Fruit fly (Drosophila melanogaster) whole organism, wandering third instar larva: ENCODE measurements around the gene Sem1.
A peak's percentile ranks its signal among the peaks of the same experiment; 100 is the strongest.

Experiments used
- Abd-B ChIP-seq: fragments of >200 bp; optimal IDR thresholded peaks from 2 replicates; lab custom pipeline; 2017; ENCODE audit warnings: missing biosample characterization, missing genetic modification characterization
- CG32264 ChIP-seq: fragments of 200-800 bp; sonication (Bioruptor generic); optimal IDR thresholded peaks from 2 replicates; lab custom pipeline; 2016; ENCODE audit warnings: missing biosample characterization, missing genetic modification characterization
- CG9705 ChIP-seq: fragments of 200-800 bp; sonication (Bioruptor generic); optimal IDR thresholded peaks from 2 replicates; lab custom pipeline; 2018; ENCODE audit warnings: missing biosample characterization, mild to moderate bottlenecking, missing genetic modification characterization
- CrebA ChIP-seq: fragments of 200-800 bp; sonication (Bioruptor generic); optimal IDR thresholded peaks from 2 replicates; lab custom pipeline; 2016; ENCODE audit warnings: missing biosample characterization, mild to moderate bottlenecking, missing genetic modification characterization, borderline replicate concordance
- Dif ChIP-seq: fragments of 200-275, 200-300 bp; sonication (Bioruptor generic); optimal IDR thresholded peaks from 2 replicates; lab custom pipeline; 2018; ENCODE audit warnings: missing biosample characterization, missing genetic modification characterization; ENCODE audit not compliant: partially characterized antibody
- GATAd ChIP-seq: sonication (Bioruptor generic); optimal IDR thresholded peaks from 2 replicates; lab custom pipeline; 2016; ENCODE audit warnings: missing biosample characterization, missing genetic modification characterization
- HLH106 ChIP-seq: fragments of 200-800 bp; optimal IDR thresholded peaks from 3 replicates; lab custom pipeline; 2019; ENCODE audit warnings: missing biosample characterization, mild to moderate bottlenecking, missing genetic modification characterization, moderate library complexity
- Hnf4 ChIP-seq: fragments of 200-800 bp; sonication (Bioruptor generic); optimal IDR thresholded peaks from 2 replicates; lab custom pipeline; 2016; ENCODE audit warnings: missing biosample characterization, mild to moderate bottlenecking, missing genetic modification characterization
- Hr78 ChIP-seq: fragments of >200 bp; optimal IDR thresholded peaks from 2 replicates; lab custom pipeline; 2017; ENCODE audit warnings: missing biosample characterization, missing genetic modification characterization
- Hr83 ChIP-seq: fragments of 200-300 bp; sonication (Bioruptor generic); optimal IDR thresholded peaks from 2 replicates; lab custom pipeline; 2016; ENCODE audit warnings: missing biosample characterization, mild to moderate bottlenecking, missing genetic modification characterization, moderate library complexity; ENCODE audit not compliant: poor library complexity, severe bottlenecking
- Jra ChIP-seq: sonication (Bioruptor generic); optimal IDR thresholded peaks from 2 replicates; lab custom pipeline; 2016; ENCODE audit warnings: missing biosample characterization, missing genetic modification characterization
- Mio ChIP-seq: sonication (Bioruptor generic); optimal IDR thresholded peaks from 2 replicates; lab custom pipeline; 2016; ENCODE audit warnings: missing biosample characterization, missing genetic modification characterization
- Myc ChIP-seq: fragments of >200 bp; optimal IDR thresholded peaks from 2 replicates; lab custom pipeline; 2017
- N ChIP-seq: fragments of >200 bp; optimal IDR thresholded peaks from 2 replicates; lab custom pipeline; 2018; ENCODE audit warnings: missing biosample characterization, missing external identifiers, missing genetic modification characterization
- OdsH ChIP-seq: fragments of 200-800 bp; sonication (Bioruptor generic); optimal IDR thresholded peaks from 2 replicates; lab custom pipeline; 2016; ENCODE audit warnings: missing biosample characterization, mild to moderate bottlenecking, missing genetic modification characterization
- Rel ChIP-seq, 2 experiments: fragments of 200-800 bp; sonication (Bioruptor generic) in 1 of 2; optimal IDR thresholded peaks; 2 replicates in 1 of 2; 3 replicates in 1 of 2; lab custom pipeline; 2016 to 2019; ENCODE audit warnings: mild to moderate bottlenecking in 2 of 2, missing biosample characterization in 2 of 2, missing genetic modification characterization in 2 of 2, moderate library complexity in 1 of 2
- Sp1 ChIP-seq: fragments of 200-800 bp; sonication (Bioruptor generic); optimal IDR thresholded peaks from 3 replicates; lab custom pipeline; 2019; ENCODE audit warnings: missing biosample characterization, mild to moderate bottlenecking, missing genetic modification characterization, moderate library complexity
- Vsx2 ChIP-seq: fragments of 200-300, 225-300 bp; sonication (Bioruptor generic); optimal IDR thresholded peaks from 2 replicates; lab custom pipeline; 2018; ENCODE audit warnings: missing biosample characterization, missing genetic modification characterization; ENCODE audit not compliant: partially characterized antibody
- br ChIP-seq: fragments of 200-800 bp; sonication (Bioruptor generic); optimal IDR thresholded peaks from 2 replicates; lab custom pipeline; 2016; ENCODE audit warnings: missing biosample characterization, missing genetic modification characterization
- brk ChIP-seq: fragments of 200-800 bp; sonication (Bioruptor generic); optimal IDR thresholded peaks from 2 replicates; lab custom pipeline; 2016; ENCODE audit warnings: missing biosample characterization, mild to moderate bottlenecking, missing genetic modification characterization
- dl ChIP-seq, 2 experiments: fragments of 175-275, 200-275 bp in 1 of 2; fragments of 200-275 bp in 1 of 2; sonication (Bioruptor generic); optimal IDR thresholded peaks; lab custom pipeline; 2018; ENCODE audit warnings: mild to moderate bottlenecking in 2 of 2, missing biosample characterization in 2 of 2, missing genetic modification characterization in 2 of 2, moderate library complexity in 2 of 2; ENCODE audit not compliant: partially characterized antibody in 2 of 2, insufficient read depth in 1 of 2
- dmrt93B ChIP-seq: fragments of 200-800 bp; sonication (Bioruptor generic); optimal IDR thresholded peaks from 2 replicates; lab custom pipeline; 2018; ENCODE audit warnings: missing biosample characterization, mild to moderate bottlenecking, missing genetic modification characterization
- dsf ChIP-seq: sonication (Bioruptor generic); optimal IDR thresholded peaks from 2 replicates; lab custom pipeline; 2016; ENCODE audit warnings: missing biosample characterization, missing genetic modification characterization, borderline replicate concordance
- ey ChIP-seq: fragments of 200-800 bp; sonication (Bioruptor generic); optimal IDR thresholded peaks from 2 replicates; lab custom pipeline; 2016; ENCODE audit warnings: missing biosample characterization, missing genetic modification characterization
- foxo ChIP-seq, 2 experiments: fragments of 200-800 bp; sonication (Bioruptor generic); optimal IDR thresholded peaks; 2 replicates in 1 of 2; 3 replicates in 1 of 2; lab custom pipeline; 2016 to 2017; ENCODE audit warnings: missing biosample characterization in 2 of 2, missing genetic modification characterization in 2 of 2
- fru ChIP-seq: fragments of 200-800 bp; sonication (Bioruptor generic); optimal IDR thresholded peaks from 3 replicates; lab custom pipeline; 2016; ENCODE audit warnings: missing biosample characterization, mild to moderate bottlenecking, missing genetic modification characterization
- h ChIP-seq: fragments of 200-800 bp; sonication (Bioruptor generic); optimal IDR thresholded peaks from 3 replicates; lab custom pipeline; 2016; ENCODE audit warnings: missing biosample characterization, mild to moderate bottlenecking, missing genetic modification characterization
- jim ChIP-seq: fragments of 175-275, 200-325 bp; sonication (Bioruptor generic); optimal IDR thresholded peaks from 2 replicates; lab custom pipeline; 2016; ENCODE audit warnings: missing biosample characterization, mild to moderate bottlenecking, missing genetic modification characterization
- lola ChIP-seq: fragments of >200 bp; optimal IDR thresholded peaks from 2 replicates; lab custom pipeline; 2017; ENCODE audit warnings: missing biosample characterization, missing genetic modification characterization
- pan ChIP-seq: fragments of >200 bp; optimal IDR thresholded peaks from 2 replicates; lab custom pipeline; 2017
- psq ChIP-seq: fragments of 200-800 bp; sonication (Bioruptor generic); optimal IDR thresholded peaks from 3 replicates; lab custom pipeline; 2017; ENCODE audit warnings: missing biosample characterization, mild to moderate bottlenecking, missing genetic modification characterization, moderate library complexity
- rgr ChIP-seq: fragments of 200-800 bp; sonication (Bioruptor generic); optimal IDR thresholded peaks from 3 replicates; lab custom pipeline; 2016; ENCODE audit warnings: missing biosample characterization, mild to moderate bottlenecking, missing genetic modification characterization
- sage ChIP-seq: fragments of 200-800 bp; sonication (Bioruptor generic); optimal IDR thresholded peaks from 2 replicates; lab custom pipeline; 2016; ENCODE audit warnings: missing biosample characterization, mild to moderate bottlenecking, missing genetic modification characterization
- sv ChIP-seq: fragments of 200-800 bp; sonication (Bioruptor generic); optimal IDR thresholded peaks from 3 replicates; lab custom pipeline; 2016; ENCODE audit warnings: missing biosample characterization, missing genetic modification characterization
- tai ChIP-seq: sonication (Bioruptor generic); optimal IDR thresholded peaks from 2 replicates; lab custom pipeline; 2016; ENCODE audit warnings: missing biosample characterization, missing genetic modification characterization
- usp ChIP-seq: fragments of >200 bp; optimal IDR thresholded peaks from 2 replicates; lab custom pipeline; 2017; ENCODE audit warnings: missing biosample characterization, missing genetic modification characterization
- woc ChIP-seq: sonication (Bioruptor generic); optimal IDR thresholded peaks from 2 replicates; lab custom pipeline; 2016; ENCODE audit warnings: missing biosample characterization, mild to moderate bottlenecking, missing genetic modification characterization

Gene Sem1

DNA sequence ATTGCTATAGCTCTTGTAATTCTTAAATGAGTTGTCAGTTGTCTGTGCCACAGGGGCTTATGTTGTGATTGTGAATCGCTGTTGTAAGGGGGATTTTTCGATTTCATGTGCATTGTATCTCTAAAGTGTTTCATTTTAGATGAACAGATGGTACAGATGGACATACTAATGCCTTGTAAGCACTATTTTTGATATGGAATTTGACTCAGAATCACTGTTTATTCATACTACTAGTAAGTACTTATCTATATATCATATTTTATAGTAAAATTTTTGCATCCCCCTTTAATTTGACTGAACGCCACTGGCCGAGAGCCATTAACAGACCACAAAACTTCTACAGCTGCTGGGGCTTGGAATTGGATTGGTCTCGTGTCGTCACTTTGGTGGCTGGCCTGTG is 37.0 kb downstream of the Sem1 start:
- no peak for TF ChIP-seq Hr78 (GFP tag; lab: Kevin White, UChicago)
- TF ChIP-seq Jra (GFP tag; lab: Kevin White, UChicago) = no peak
- no peak for TF ChIP-seq CrebA
- no peak for TF ChIP-seq tai (GFP tag; lab: Kevin White, UChicago)
- no peak for TF ChIP-seq Hr83 (GFP tag; lab: Kevin White, UChicago)
- TF ChIP-seq dmrt93B (GFP tag; lab: Kevin White, UChicago) = no peak
- TF ChIP-seq h (GFP tag; lab: Kevin White, UChicago) = no peak
- no peak for TF ChIP-seq ey (GFP tag; lab: Kevin White, UChicago)
- no peak for TF ChIP-seq lola (GFP tag; lab: Kevin White, UChicago)
- no peak for TF ChIP-seq Myc (lab: Kevin White, UChicago)
- no peak for TF ChIP-seq fru
- no peak for TF ChIP-seq N
- no peak for TF ChIP-seq Mio (GFP tag; lab: Kevin White, UChicago)
- no peak for TF ChIP-seq HLH106 (tag; lab: Kevin White, UChicago)
- no peak for TF ChIP-seq usp (GFP tag; lab: Kevin White, UChicago)
- TF ChIP-seq Abd-B = no peak
- no peak for TF ChIP-seq dl (GFP tag; optimal IDR thresholded peaks at IDR 0.05; lab: Kevin White, UChicago; ENCODE audit: insufficient read depth in 1 of 2, partially characterized antibody in 2 of 2)
- no peak for TF ChIP-seq pan (lab: Kevin White, UChicago)

DNA sequence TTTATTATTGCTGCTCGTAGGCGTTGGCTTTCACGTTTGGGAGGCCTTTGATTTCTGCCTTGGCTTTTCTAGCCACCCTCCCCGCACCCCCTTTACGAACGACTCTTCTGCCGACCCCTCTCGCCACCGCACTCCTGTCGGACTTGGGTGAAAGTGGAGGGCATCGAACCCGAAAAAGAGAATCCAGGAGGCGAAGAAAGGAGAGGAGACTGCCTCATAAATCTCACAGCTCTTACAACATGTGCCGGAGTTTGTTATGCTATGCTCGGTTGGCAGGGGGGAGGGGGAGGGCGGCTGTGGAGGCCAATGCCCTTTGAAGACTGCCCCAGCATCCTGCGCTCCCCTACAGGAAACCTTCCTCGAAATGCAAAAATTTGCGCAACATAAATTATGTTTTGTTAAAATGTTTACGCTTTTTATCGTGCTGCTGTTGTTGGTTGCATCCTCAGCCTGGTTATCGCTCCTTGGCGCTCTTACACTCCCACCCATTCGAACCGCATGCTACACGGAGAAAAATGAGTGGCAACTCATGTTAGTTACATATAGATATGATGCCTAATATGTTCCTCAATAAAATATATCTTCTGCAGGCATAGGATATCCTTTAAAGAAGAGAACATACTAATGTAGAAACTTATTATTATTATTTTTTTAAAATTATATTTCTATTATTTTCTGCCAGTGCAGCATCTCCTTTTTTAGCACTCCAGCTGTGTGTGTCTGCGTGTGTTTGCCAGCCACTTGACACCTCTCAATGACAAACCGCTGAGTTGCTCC is 40.6 kb downstream of the Sem1 start:
- TF ChIP-seq GATAd (no peak), Vsx2 (no peak), tai (GFP tag; lab: Kevin White, UChicago) (no peak), foxo (GFP tag; optimal IDR thresholded peaks at IDR 0.05; lab: Kevin White, UChicago) (peak in 1 of 2 experiments; percentile 58), Jra (GFP tag; lab: Kevin White, UChicago) (no peak), sage (GFP tag; lab: Kevin White, UChicago) (no peak), dl (GFP tag; optimal IDR thresholded peaks at IDR 0.05; lab: Kevin White, UChicago; ENCODE audit: insufficient read depth in 1 of 2, partially characterized antibody in 2 of 2) (no peak), ey (GFP tag; lab: Kevin White, UChicago) (peak; percentile 20), Mio (GFP tag; lab: Kevin White, UChicago) (no peak), Myc (lab: Kevin White, UChicago) (no peak), fru (peak; percentile 46), pan (lab: Kevin White, UChicago) (no peak), OdsH (GFP tag; lab: Kevin White, UChicago) (peak; percentile 62), CG32264 (GFP tag; lab: Kevin White, UChicago) (no peak), Dif (GFP tag; lab: Kevin White, UChicago) (no peak), Abd-B (no peak), Hr83 (GFP tag; lab: Kevin White, UChicago) (no peak), Hr78 (GFP tag; lab: Kevin White, UChicago) (no peak), woc (GFP tag; lab: Kevin White, UChicago) (no peak), Rel (GFP tag; optimal IDR thresholded peaks at IDR 0.05; lab: Kevin White, UChicago) (no peak), Rel (tag; optimal IDR thresholded peaks at IDR 0.05; lab: Kevin White, UChicago) (peak; percentile 6), sv (GFP tag; lab: Kevin White, UChicago) (no peak), dsf (GFP tag; lab: Kevin White, UChicago) (no peak), brk (GFP tag; lab: Kevin White, UChicago) (no peak), Sp1 (GFP tag; lab: Kevin White, UChicago) (peak; percentile 69), jim (GFP tag; lab: Kevin White, UChicago) (no peak), N (no peak), br (GFP tag; lab: Kevin White, UChicago) (peak; percentile 22), CrebA (no peak), HLH106 (tag; lab: Kevin White, UChicago) (peak; percentile 82), psq (GFP tag; lab: Kevin White, UChicago) (peak; percentile 67), CG9705 (GFP tag; lab: Kevin White, UChicago) (peak; percentile 27), Hnf4 (GFP tag; lab: Kevin White, UChicago) (peak; percentile 5), usp (GFP tag; lab: Kevin White, UChicago) (no peak), h (GFP tag; lab: Kevin White, UChicago) (peak; percentile 49), dmrt93B (GFP tag; lab: Kevin White, UChicago) (peak; percentile 39), rgr (GFP tag; lab: Kevin White, UChicago) (peak; percentile 53)
